Fruit fly (Drosophila melanogaster) Kc167 (cell line): ENCODE results near the gene CG43402.

ENCODE experiments used
- Myc ChIP-seq: fragments of >200 bp; optimal IDR thresholded peaks from 2 replicates; lab custom pipeline; 2017; ENCODE audit warnings: missing external identifiers
- Sin3A ChIP-seq: fragments of >200 bp; optimal IDR thresholded peaks from 2 replicates; lab custom pipeline; 2018; ENCODE audit warnings: missing external identifiers
- h ChIP-seq: fragments of >200 bp; optimal IDR thresholded peaks from 3 replicates; lab custom pipeline; 2018; ENCODE audit warnings: missing external identifiers
- insv ChIP-seq: fragments of >200 bp; optimal IDR thresholded peaks from 3 replicates; lab custom pipeline; 2018; ENCODE audit warnings: missing external identifiers
- psq ChIP-seq: fragments of >200 bp; optimal IDR thresholded peaks from 2 replicates; lab custom pipeline; 2017; ENCODE audit warnings: missing external identifiers
- ttk ChIP-seq: sonication (Bioruptor generic); optimal IDR thresholded peaks from 2 replicates; lab custom pipeline; 2017; ENCODE audit warnings: missing external identifiers

Gene CG43402

dm6 chr2L:1433732-1434131 lies 8.7 kb upstream of the CG43402 start:
- TF ChIP-seq psq (lab: Kevin White, UChicago) = no peak

- TF ChIP-seq Sin3A (lab: Kevin White, UChicago) = no peak
- TF ChIP-seq psq (lab: Kevin White, UChicago) = no peak
- TF ChIP-seq Myc (lab: Kevin White, UChicago) = no peak
- no peak for TF ChIP-seq ttk
- no peak for TF ChIP-seq h (lab: Kevin White, UChicago)
- TF ChIP-seq insv (lab: Kevin White, UChicago) = no peak
Observed at dm6 chr2L:1434948-1435347, 7.5 kb upstream of the CG43402 start.

- TF ChIP-seq psq (lab: Kevin White, UChicago) (no peak), Myc (lab: Kevin White, UChicago) (no peak)
Observed at dm6 chr2L:1435494-1435893, 6.9 kb upstream of the CG43402 start.

- no peak for TF ChIP-seq h (lab: Kevin White, UChicago)
- TF ChIP-seq Myc (lab: Kevin White, UChicago) = no peak
- no peak for TF ChIP-seq Sin3A (lab: Kevin White, UChicago)
- TF ChIP-seq ttk = no peak
- no peak for TF ChIP-seq insv (lab: Kevin White, UChicago)
- no peak for TF ChIP-seq psq (lab: Kevin White, UChicago)
Observed at dm6 chr2L:1439790-1440422, 2.5 kb upstream of the CG43402 start.

dm6 chr2L:1443509-1443908 lies 1.1 kb downstream of the CG43402 start:
- TF ChIP-seq ttk (no peak), h (lab: Kevin White, UChicago) (no peak), Sin3A (lab: Kevin White, UChicago) (no peak), psq (lab: Kevin White, UChicago) (no peak), insv (lab: Kevin White, UChicago) (no peak), Myc (lab: Kevin White, UChicago) (no peak)

- TF ChIP-seq insv (lab: Kevin White, UChicago) (no peak), Sin3A (lab: Kevin White, UChicago) (no peak), psq (lab: Kevin White, UChicago) (no peak), h (lab: Kevin White, UChicago) (no peak), Myc (lab: Kevin White, UChicago) (no peak), ttk (no peak)
Observed at dm6 chr2L:1445048-1445447, 2.6 kb downstream of the CG43402 start.

- TF ChIP-seq ttk = no peak
- no peak for TF ChIP-seq Myc (lab: Kevin White, UChicago)
- no peak for TF ChIP-seq h (lab: Kevin White, UChicago)
- no peak for TF ChIP-seq psq (lab: Kevin White, UChicago)
- TF ChIP-seq insv (lab: Kevin White, UChicago) = no peak
- no peak for TF ChIP-seq Sin3A (lab: Kevin White, UChicago)
Observed at dm6 chr2L:1446740-1447139, 4.3 kb downstream of the CG43402 start.

- TF ChIP-seq insv (lab: Kevin White, UChicago) (no peak), Sin3A (lab: Kevin White, UChicago) (no peak), Myc (lab: Kevin White, UChicago) (no peak), ttk (no peak)
Observed at dm6 chr2L:1447652-1448051, 5.2 kb downstream of the CG43402 start.

- no peak for TF ChIP-seq psq (lab: Kevin White, UChicago)
- TF ChIP-seq ttk = no peak
- no peak for TF ChIP-seq Sin3A (lab: Kevin White, UChicago)
Observed at dm6 chr2L:1448188-1448587, 5.8 kb downstream of the CG43402 start.

- TF ChIP-seq psq (lab: Kevin White, UChicago) (no peak), Myc (lab: Kevin White, UChicago) (no peak), insv (lab: Kevin White, UChicago) (no peak), ttk (no peak), h (lab: Kevin White, UChicago) (no peak), Sin3A (lab: Kevin White, UChicago) (no peak)
Observed at dm6 chr2L:1449718-1450441, 7.5 kb downstream of the CG43402 start.

- no peak for TF ChIP-seq h (lab: Kevin White, UChicago)
- TF ChIP-seq ttk = no peak
- TF ChIP-seq Myc (lab: Kevin White, UChicago) = no peak
- no peak for TF ChIP-seq Sin3A (lab: Kevin White, UChicago)
- no peak for TF ChIP-seq insv (lab: Kevin White, UChicago)
- TF ChIP-seq psq (lab: Kevin White, UChicago) = no peak
Observed at dm6 chr2L:1455498-1455897, 13.1 kb downstream of the CG43402 start.

- TF ChIP-seq ttk (no peak), Sin3A (lab: Kevin White, UChicago) (no peak), h (lab: Kevin White, UChicago) (no peak), Myc (lab: Kevin White, UChicago) (no peak), psq (lab: Kevin White, UChicago) (no peak)
Observed at dm6 chr2L:1456305-1456704, 13.9 kb downstream of the CG43402 start.
